Worm (Caenorhabditis elegans) whole organism, late embryonic: ENCODE results near the gene pept-2.
A peak's percentile ranks its signal among the peaks of the same experiment; 100 is the strongest.

Source experiments
- C38D4.7 ChIP-seq: fragments of 200-800 bp; sonication (Bioruptor generic); optimal IDR thresholded peaks from 2 replicates; lab custom pipeline; 2018; ENCODE audit warnings: mild to moderate bottlenecking, missing genetic modification characterization, moderate library complexity, missing compliant biosample characterization
- K02D7.2 ChIP-seq: sonication (generic microtip); optimal IDR thresholded peaks from 2 replicates; lab custom pipeline; 2017; ENCODE audit warnings: mild to moderate bottlenecking, missing genetic modification characterization, missing compliant biosample characterization
- K09A11.1 ChIP-seq: sonication (generic microtip); optimal IDR thresholded peaks from 2 replicates; lab custom pipeline; 2017; ENCODE audit warnings: antibody characterized with exemption, mild to moderate bottlenecking, missing genetic modification characterization, missing compliant biosample characterization; ENCODE audit not compliant: insufficient read depth
- T23F11.4 ChIP-seq: fragments of 200-800 bp; sonication (Bioruptor generic); optimal IDR thresholded peaks from 2 replicates; lab custom pipeline; 2018; ENCODE audit warnings: mild to moderate bottlenecking, missing genetic modification characterization, missing compliant biosample characterization
- Y22D7AL.16 ChIP-seq: sonication (generic microtip); optimal IDR thresholded peaks from 2 replicates; lab custom pipeline; 2016; ENCODE audit warnings: missing genetic modification characterization, missing compliant biosample characterization
- ahr-1 ChIP-seq: sonication (generic microtip); optimal IDR thresholded peaks from 2 replicates; lab custom pipeline; 2016; ENCODE audit warnings: missing genetic modification characterization, missing compliant biosample characterization
- ama-1 ChIP-seq: fragments of 150-350 bp; optimal IDR thresholded peaks from 2 replicates; lab custom pipeline; 2014
- ceh-14 ChIP-seq: sonication (generic microtip); optimal IDR thresholded peaks from 2 replicates; lab custom pipeline; 2016; ENCODE audit warnings: missing genotype, missing genetic modification characterization, missing compliant biosample characterization
- ceh-18 ChIP-seq: sonication (generic microtip); optimal IDR thresholded peaks from 2 replicates; lab custom pipeline; 2016; ENCODE audit warnings: missing genetic modification characterization, missing compliant biosample characterization
- ceh-2 ChIP-seq: sonication (generic microtip); optimal IDR thresholded peaks from 2 replicates; lab custom pipeline; 2016; ENCODE audit warnings: missing genotype, missing genetic modification characterization, missing compliant biosample characterization
- ceh-30 ChIP-seq: fragments of 150-350 bp; optimal IDR thresholded peaks from 2 replicates; lab custom pipeline; 2014; ENCODE audit warnings: missing biosample characterization, missing genetic modification characterization
- ceh-31 ChIP-seq: sonication (generic microtip); optimal IDR thresholded peaks from 2 replicates; lab custom pipeline; 2016; ENCODE audit warnings: missing genetic modification characterization, missing compliant biosample characterization
- ceh-34 ChIP-seq: sonication (generic microtip); optimal IDR thresholded peaks from 2 replicates; lab custom pipeline; 2016; ENCODE audit warnings: mild to moderate bottlenecking, missing genetic modification characterization, missing compliant biosample characterization
- ceh-6 ChIP-seq: fragments of 200-800 bp; sonication (Bioruptor generic); optimal IDR thresholded peaks from 2 replicates; lab custom pipeline; 2018; ENCODE audit warnings: mild to moderate bottlenecking, missing genetic modification characterization, missing compliant biosample characterization
- che-1 ChIP-seq: sonication (generic microtip); optimal IDR thresholded peaks from 2 replicates; lab custom pipeline; 2016; ENCODE audit warnings: mild to moderate bottlenecking, missing genetic modification characterization, missing compliant biosample characterization
- dmd-4 ChIP-seq: sonication (generic microtip); optimal IDR thresholded peaks from 2 replicates; lab custom pipeline; 2016; ENCODE audit warnings: borderline replicate concordance, missing genetic modification characterization, missing compliant biosample characterization
- dve-1 ChIP-seq: sonication (generic microtip); optimal IDR thresholded peaks from 2 replicates; lab custom pipeline; 2017; ENCODE audit warnings: antibody characterized with exemption, mild to moderate bottlenecking, missing genetic modification characterization, missing compliant biosample characterization
- elt-2 ChIP-seq: sonication (generic microtip); optimal IDR thresholded peaks from 2 replicates; lab custom pipeline; 2016; ENCODE audit warnings: missing genetic modification reagents, missing genetic modification characterization, missing compliant biosample characterization
- elt-4 ChIP-seq: sonication (generic microtip); optimal IDR thresholded peaks from 2 replicates; lab custom pipeline; 2016; ENCODE audit warnings: missing genetic modification characterization, missing compliant biosample characterization
- ets-4 ChIP-seq: sonication (generic microtip); optimal IDR thresholded peaks from 2 replicates; lab custom pipeline; 2016; ENCODE audit warnings: missing genetic modification characterization, missing compliant biosample characterization
- fax-1 ChIP-seq: sonication (generic microtip); optimal IDR thresholded peaks from 2 replicates; lab custom pipeline; 2016; ENCODE audit warnings: missing genotype, missing genetic modification characterization, missing compliant biosample characterization
- fkh-10 ChIP-seq: fragments of 150-350 bp; optimal IDR thresholded peaks from 2 replicates; lab custom pipeline; 2014; ENCODE audit warnings: missing biosample characterization, missing genetic modification reagents, missing genetic modification characterization
- fkh-6 ChIP-seq: sonication (generic microtip); optimal IDR thresholded peaks from 2 replicates; lab custom pipeline; 2016; ENCODE audit warnings: missing genetic modification characterization, missing compliant biosample characterization
- hlh-30 ChIP-seq: sonication (generic microtip); optimal IDR thresholded peaks from 2 replicates; lab custom pipeline; 2017; ENCODE audit warnings: antibody characterized with exemption, missing genetic modification characterization, missing compliant biosample characterization; ENCODE audit not compliant: insufficient read depth
- hlh-8 ChIP-seq: sonication (generic microtip); optimal IDR thresholded peaks from 2 replicates; lab custom pipeline; 2016; ENCODE audit warnings: missing genotype, missing genetic modification characterization, missing compliant biosample characterization
- lim-6 ChIP-seq: sonication (generic microtip); optimal IDR thresholded peaks from 2 replicates; lab custom pipeline; 2016; ENCODE audit warnings: missing genetic modification characterization, missing compliant biosample characterization
- lin-11 ChIP-seq: fragments of 200-800 bp; sonication (Bioruptor generic); optimal IDR thresholded peaks from 2 replicates; lab custom pipeline; 2018; ENCODE audit warnings: mild to moderate bottlenecking, missing genetic modification characterization, missing compliant biosample characterization
- madf-2 ChIP-seq: sonication (generic microtip); optimal IDR thresholded peaks from 2 replicates; lab custom pipeline; 2017; ENCODE audit warnings: missing genetic modification characterization, missing compliant biosample characterization
- mec-3 ChIP-seq: sonication (generic microtip); optimal IDR thresholded peaks from 2 replicates; lab custom pipeline; 2016; ENCODE audit warnings: borderline replicate concordance, missing genetic modification characterization, missing compliant biosample characterization
- nfya-1 ChIP-seq: sonication (generic microtip); optimal IDR thresholded peaks from 2 replicates; lab custom pipeline; 2017; ENCODE audit warnings: missing genetic modification characterization, mild to moderate bottlenecking, missing compliant biosample characterization, antibody characterized with exemption, moderate library complexity
- nhr-11 ChIP-seq: fragments of 150-350 bp; optimal IDR thresholded peaks from 2 replicates; lab custom pipeline; 2014; ENCODE audit warnings: missing biosample characterization, missing genetic modification characterization
- npax-4 ChIP-seq: sonication (generic microtip); optimal IDR thresholded peaks from 2 replicates; lab custom pipeline; 2016; ENCODE audit warnings: missing genetic modification characterization, missing compliant biosample characterization
- odd-2 ChIP-seq: sonication (generic microtip); optimal IDR thresholded peaks from 2 replicates; lab custom pipeline; 2017; ENCODE audit warnings: antibody characterized with exemption, mild to moderate bottlenecking, missing genetic modification characterization, missing compliant biosample characterization
- pax-1 ChIP-seq: fragments of 150-350 bp; optimal IDR thresholded peaks from 2 replicates; lab custom pipeline; 2014; ENCODE audit warnings: missing biosample characterization, missing genetic modification characterization
- pha-2 ChIP-seq: sonication (generic microtip); optimal IDR thresholded peaks from 2 replicates; lab custom pipeline; 2017; ENCODE audit warnings: mild to moderate bottlenecking, missing genetic modification characterization, missing compliant biosample characterization
- pha-4 ChIP-seq: fragments of 150-350 bp; optimal IDR thresholded peaks from 2 replicates; lab custom pipeline; 2018; ENCODE audit warnings: missing biosample characterization, missing genetic modification reagents, missing genetic modification characterization
- pqm-1 ChIP-seq: sonication (generic microtip); optimal IDR thresholded peaks from 2 replicates; lab custom pipeline; 2016; ENCODE audit warnings: missing genetic modification characterization, missing compliant biosample characterization
- pros-1 ChIP-seq: fragments of 150-350 bp; optimal IDR thresholded peaks from 2 replicates; lab custom pipeline; 2014; ENCODE audit warnings: missing biosample characterization, missing genetic modification reagents, missing genetic modification characterization
- ref-2 ChIP-seq: sonication (generic microtip); optimal IDR thresholded peaks from 2 replicates; lab custom pipeline; 2016; ENCODE audit warnings: missing genetic modification characterization, missing compliant biosample characterization
- rnt-1 ChIP-seq: sonication (generic microtip); optimal IDR thresholded peaks from 2 replicates; lab custom pipeline; 2016; ENCODE audit warnings: missing genetic modification characterization, missing compliant biosample characterization
- sdc-2 ChIP-seq: sonication (generic microtip); optimal IDR thresholded peaks from 2 replicates; lab custom pipeline; 2016; ENCODE audit warnings: missing genotype, missing genetic modification characterization, missing compliant biosample characterization
- sox-2 ChIP-seq: fragments of 200-800 bp; sonication (Bioruptor generic); IDR thresholded peaks from 2 replicates; pipeline ENCODE4 v1.3.6; 2022; ENCODE audit warnings: missing genetic modification reagents, missing genetic modification characterization, missing compliant biosample characterization
- syd-9 ChIP-seq: sonication (generic microtip); optimal IDR thresholded peaks from 2 replicates; lab custom pipeline; 2016; ENCODE audit warnings: mild to moderate bottlenecking, missing genetic modification characterization, moderate library complexity, missing compliant biosample characterization
- tbx-2 ChIP-seq: sonication (generic microtip); optimal IDR thresholded peaks from 2 replicates; lab custom pipeline; 2016; ENCODE audit warnings: missing genetic modification characterization, missing compliant biosample characterization
- tbx-7 ChIP-seq: sonication (generic microtip); optimal IDR thresholded peaks from 2 replicates; lab custom pipeline; 2016; ENCODE audit warnings: missing genotype, missing genetic modification characterization, missing compliant biosample characterization
- ttx-3 ChIP-seq: sonication (generic microtip); optimal IDR thresholded peaks from 2 replicates; lab custom pipeline; 2016; ENCODE audit warnings: missing genetic modification reagents, missing genetic modification characterization, missing compliant biosample characterization
- unc-42 ChIP-seq: sonication (generic microtip); optimal IDR thresholded peaks from 2 replicates; lab custom pipeline; 2016; ENCODE audit warnings: missing genotype, missing genetic modification characterization, missing compliant biosample characterization
- ztf-16 ChIP-seq: sonication (generic microtip); optimal IDR thresholded peaks from 2 replicates; lab custom pipeline; 2017; ENCODE audit warnings: missing genetic modification characterization, missing compliant biosample characterization

The pept-2 gene

DNA sequence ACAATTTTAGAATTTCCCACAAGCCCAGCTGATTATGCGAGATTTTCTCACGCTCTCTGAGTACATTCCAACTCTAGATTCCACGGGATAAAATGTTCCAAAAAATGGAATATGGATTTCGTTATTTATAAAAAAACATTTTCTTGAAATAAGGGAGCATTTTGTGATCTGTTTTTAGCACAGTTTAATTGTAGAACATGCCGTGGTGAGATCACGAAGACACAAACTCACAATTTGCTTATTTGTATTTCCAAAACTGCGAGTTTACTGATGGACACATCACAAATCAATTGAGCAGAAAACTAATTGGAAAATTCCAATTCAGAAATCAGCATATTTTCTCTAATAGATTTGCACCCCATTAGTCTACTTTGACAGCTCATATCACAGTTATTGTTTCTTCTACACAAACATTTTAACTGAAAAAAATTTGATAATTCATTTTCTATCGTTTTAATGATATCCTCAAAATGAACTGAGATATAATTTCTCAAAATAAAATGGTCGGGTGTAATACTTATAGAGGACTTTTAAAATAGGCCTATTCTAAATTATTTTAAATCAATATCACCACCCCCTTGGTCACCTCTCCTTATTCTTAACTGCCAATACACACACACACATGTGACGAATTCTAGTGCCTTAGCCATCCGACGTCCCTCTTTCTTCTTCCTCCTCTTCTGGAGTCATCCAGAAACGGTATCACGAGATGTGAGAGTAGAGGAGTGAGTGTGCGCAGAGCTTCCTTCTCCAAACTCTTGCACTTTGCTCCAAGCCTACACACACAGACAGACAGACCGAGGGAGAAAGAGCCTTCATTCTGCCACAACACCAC lies 30.6 kb downstream of the pept-2 start:
- TF ChIP-seq hlh-30 (peak; percentile 75), che-1 (tag; lab: Kevin White, UChicago) (peak; percentile 9), pax-1 (tag; lab: Kevin White, UChicago) (no peak), ahr-1 (tag; lab: Kevin White, UChicago) (peak; percentile 17)

DNA sequence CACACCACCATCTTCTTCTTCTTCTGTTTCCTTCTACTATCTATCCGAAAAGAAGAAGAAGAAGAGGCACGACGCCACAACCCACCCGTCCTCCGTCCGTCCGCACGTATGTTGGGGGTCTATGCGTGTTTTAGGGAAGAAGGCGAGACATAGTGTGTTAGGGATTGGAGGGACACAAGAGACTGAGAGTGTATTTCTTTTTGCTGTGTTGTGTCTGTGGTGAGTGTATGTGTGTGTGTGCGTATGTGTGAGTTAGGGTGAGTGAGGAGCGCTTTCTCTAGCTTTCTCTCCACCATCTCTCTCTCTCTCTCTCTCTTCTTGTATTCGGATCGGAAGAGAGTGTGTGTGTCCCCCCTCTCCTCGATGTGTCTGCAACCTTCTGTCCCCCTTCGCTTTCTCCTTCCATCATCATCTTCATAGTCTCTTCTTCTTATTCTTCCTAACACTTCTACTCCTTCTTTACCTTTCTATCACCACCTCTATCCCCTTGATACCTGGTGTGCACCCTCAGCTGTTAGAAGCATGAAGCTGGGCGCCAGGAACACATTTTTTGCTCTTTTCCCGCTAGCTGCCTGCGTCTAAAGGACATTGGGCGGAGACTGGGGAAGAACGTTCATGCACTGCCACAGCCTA lies 31.3 kb downstream of the pept-2 start:
- TF ChIP-seq ceh-6 (peak; percentile 48), sox-2 (GFP tag; lab: Robert Waterston, UW) (no peak; the same call in 1 of the 2 replicates), pha-2 (no peak), fkh-6 (tag; lab: Kevin White, UChicago) (peak; percentile 27), mec-3 (tag; lab: Kevin White, UChicago) (no peak), hlh-8 (tag; lab: Kevin White, UChicago) (peak; percentile 79), pha-4 (tag; lab: Kevin White, UChicago) (no peak), sdc-2 (tag; lab: Kevin White, UChicago) (peak; percentile 76), dve-1 (tag; lab: Kevin White, UChicago) (peak; percentile 85), nhr-11 (tag; lab: Kevin White, UChicago) (no peak), npax-4 (tag; lab: Kevin White, UChicago) (no peak), odd-2 (tag; lab: Kevin White, UChicago) (no peak), T23F11.4 (GFP tag; lab: Kevin White, UChicago) (peak; percentile 7), hlh-30 (no peak), ets-4 (tag; lab: Kevin White, UChicago) (peak; percentile 51), K09A11.1 (peak; percentile 7), ceh-31 (tag; lab: Kevin White, UChicago) (peak; percentile 93), ama-1 (peak; percentile 55), ceh-18 (tag; lab: Kevin White, UChicago) (peak; percentile 98), ceh-34 (peak; percentile 89), elt-4 (tag; lab: Kevin White, UChicago) (no peak), elt-2 (tag; lab: Kevin White, UChicago) (peak; percentile 32), K02D7.2 (tag; lab: Kevin White, UChicago) (no peak), fax-1 (tag; lab: Kevin White, UChicago) (no peak), pros-1 (tag; lab: Kevin White, UChicago) (peak; percentile 85), ref-2 (tag; lab: Kevin White, UChicago) (peak; percentile 76), ceh-14 (tag; lab: Kevin White, UChicago) (peak; percentile 56), pqm-1 (peak; percentile 71), nfya-1 (tag; lab: Kevin White, UChicago) (peak; percentile 89), C38D4.7 (no peak), tbx-2 (tag; lab: Kevin White, UChicago) (peak; percentile 88), lin-11 (tag; lab: Kevin White, UChicago) (no peak), fkh-10 (GFP tag; lab: Kevin White, UChicago) (no peak), madf-2 (tag; lab: Kevin White, UChicago) (peak; percentile 8), ztf-16 (tag; lab: Kevin White, UChicago) (peak; percentile 51), pax-1 (tag; lab: Kevin White, UChicago) (no peak), syd-9 (tag; lab: Kevin White, UChicago) (peak; percentile 83), unc-42 (tag; lab: Kevin White, UChicago) (peak; percentile 70), dmd-4 (tag; lab: Kevin White, UChicago) (peak; percentile 38), Y22D7AL.16 (tag; lab: Kevin White, UChicago) (peak; percentile 28), rnt-1 (tag; lab: Kevin White, UChicago) (peak; percentile 93), ceh-30 (tag; lab: Kevin White, UChicago) (peak; percentile 21), tbx-7 (tag; lab: Kevin White, UChicago) (peak; percentile 39), ceh-2 (no peak), lim-6 (no peak), ttx-3 (tag; lab: Kevin White, UChicago) (peak; percentile 11)
